Worm (Caenorhabditis elegans) whole organism, midembryonic: ENCODE measurements around the gene egl-15.

Experiments
- T22C8.4 ChIP-seq: fragments of 200-800 bp; sonication (Bioruptor generic); IDR thresholded peaks from 2 replicates; pipeline ENCODE4 v1.3.6; 2022; ENCODE audit warnings: missing genetic modification characterization, missing compliant biosample characterization
- flt-1 ChIP-seq: fragments of 200-800 bp; sonication (Bioruptor generic); IDR thresholded peaks from 2 replicates; pipeline ENCODE4 v1.3.6; 2022; ENCODE audit warnings: missing genetic modification characterization, missing compliant biosample characterization
- tab-1 ChIP-seq: fragments of 200-800 bp; sonication (Bioruptor generic); IDR thresholded peaks from 2 replicates; pipeline ENCODE4 v1.3.6; 2022; ENCODE audit warnings: missing genetic modification characterization, missing compliant biosample characterization

DNA sequence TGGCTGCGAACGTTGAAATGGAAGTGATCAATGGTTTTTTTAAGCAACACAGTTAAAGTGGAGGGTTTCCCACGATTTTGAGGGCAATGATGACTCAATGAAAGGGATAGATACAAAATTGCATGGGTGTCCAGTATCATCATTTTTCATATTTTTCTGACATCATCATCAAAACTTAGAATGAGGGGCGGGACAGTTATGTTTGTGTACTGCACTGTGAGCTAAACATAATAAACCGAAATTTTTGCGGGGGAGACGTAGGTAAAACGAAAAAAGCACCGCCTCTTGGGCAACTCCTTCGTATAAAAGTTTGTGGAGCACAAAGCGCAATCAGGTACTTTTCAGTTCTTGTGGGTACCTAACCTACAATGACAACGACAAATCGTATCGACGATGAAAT is 37.4 kb downstream of the egl-15 start, which contains the start of gene C09F12.2:
- TF ChIP-seq T22C8.4 (GFP tag; lab: Robert Waterston, UW), result no peak
- no peak for TF ChIP-seq tab-1 (GFP tag; lab: Robert Waterston, UW)
- TF ChIP-seq flt-1 (GFP tag; lab: Robert Waterston, UW), result no peak
